Fruit fly (Drosophila melanogaster) whole organism, adult: Measurements from ENCODE around the gene Wdr92.

ENCODE experiments used
- CG12768 ChIP-seq: fragments of 200-800 bp; sonication (Bioruptor generic); optimal IDR thresholded peaks from 2 replicates; lab custom pipeline; 2017; ENCODE audit warnings: missing biosample characterization, missing genetic modification characterization, mild to moderate bottlenecking, moderate library complexity, missing genetic modification reagents
- CG14711 ChIP-seq: fragments of 200-800 bp; sonication (Bioruptor generic); optimal IDR thresholded peaks from 2 replicates; lab custom pipeline; 2018; ENCODE audit warnings: missing biosample characterization, mild to moderate bottlenecking, missing genetic modification characterization, moderate library complexity
- CG1620 ChIP-seq: fragments of 200-800 bp; sonication (Bioruptor generic); optimal IDR thresholded peaks from 2 replicates; lab custom pipeline; 2016; ENCODE audit warnings: missing biosample characterization, missing genetic modification characterization
- CG33017 ChIP-seq: fragments of 200-800 bp; sonication (Bioruptor generic); optimal IDR thresholded peaks from 2 replicates; lab custom pipeline; 2018; ENCODE audit warnings: missing biosample characterization, mild to moderate bottlenecking, missing genetic modification characterization, moderate library complexity
- CG7101 ChIP-seq: fragments of 200-800 bp; sonication (Bioruptor generic); optimal IDR thresholded peaks from 2 replicates; lab custom pipeline; 2018; ENCODE audit warnings: missing biosample characterization, mild to moderate bottlenecking, missing genetic modification characterization, moderate library complexity
- Clk ChIP-seq: fragments of 200-800 bp; sonication (Bioruptor generic); optimal IDR thresholded peaks from 2 replicates; lab custom pipeline; 2017; ENCODE audit warnings: missing biosample characterization, missing genetic modification characterization
- Mnt ChIP-seq: fragments of 200-800 bp; sonication (Bioruptor generic); optimal IDR thresholded peaks from 2 replicates; lab custom pipeline; 2016; ENCODE audit warnings: missing biosample characterization, mild to moderate bottlenecking, missing genetic modification characterization
- cic ChIP-seq: fragments of 200-800 bp; sonication (Bioruptor generic); optimal IDR thresholded peaks from 2 replicates; lab custom pipeline; 2017; ENCODE audit warnings: missing biosample characterization, mild to moderate bottlenecking, missing genetic modification characterization, moderate library complexity
- cnc ChIP-seq, 2 experiments: fragments of >200 bp; optimal IDR thresholded peaks; 2 replicates each; lab custom pipeline; 2017
- kay ChIP-seq: fragments of 200-800 bp; sonication (Bioruptor generic); peaks from one replicate; lab custom pipeline; 2016; ENCODE audit warnings: missing biosample characterization, missing genetic modification characterization, borderline replicate concordance
- ovo ChIP-seq: fragments of 200-800 bp; sonication (Bioruptor generic); optimal IDR thresholded peaks from 2 replicates; lab custom pipeline; 2016; ENCODE audit warnings: missing biosample characterization, missing genetic modification characterization
- pad ChIP-seq: fragments of 200-800 bp; sonication (Bioruptor generic); optimal IDR thresholded peaks from 3 replicates; lab custom pipeline; 2017; ENCODE audit warnings: missing biosample characterization, missing genetic modification characterization, mild to moderate bottlenecking, moderate library complexity, missing genetic modification reagents
- toe ChIP-seq: fragments of 200-800 bp; sonication (Bioruptor generic); optimal IDR thresholded peaks from 2 replicates; lab custom pipeline; 2016; ENCODE audit warnings: missing biosample characterization, missing genetic modification characterization

- no peak for TF ChIP-seq cnc (optimal IDR thresholded peaks at IDR 0.05; lab: Kevin White, UChicago)
- TF ChIP-seq kay (GFP tag; lab: Kevin White, UChicago) = no peak
- no peak for TF ChIP-seq CG7101
- no peak for TF ChIP-seq pad
- no peak for TF ChIP-seq Mnt (GFP tag; lab: Kevin White, UChicago)
- no peak for TF ChIP-seq toe (GFP tag; lab: Kevin White, UChicago)
- TF ChIP-seq CG14711 = no peak
- no peak for TF ChIP-seq CG33017 (tag; lab: Kevin White, UChicago)
- TF ChIP-seq cic = no peak
- no peak for TF ChIP-seq CG1620 (GFP tag; lab: Kevin White, UChicago)
- no peak for TF ChIP-seq ovo (GFP tag; lab: Kevin White, UChicago)
- TF ChIP-seq CG12768 = no peak
- TF ChIP-seq Clk (GFP tag; lab: Kevin White, UChicago) = no peak
These were observed 17.3 kb downstream of the Wdr92 start for dm6 chr3L:17925180-17925753.
